Fruit fly (Drosophila melanogaster) whole organism, embryonic: ENCODE measurements around the gene CG8191.

Experiments
- Blimp-1 ChIP-seq: fragments of 200-800 bp; sonication (Bioruptor generic); optimal IDR thresholded peaks from 3 replicates; lab custom pipeline; 2018; ENCODE audit warnings: missing biosample characterization, missing genetic modification characterization, mild to moderate bottlenecking, moderate library complexity, missing genetic modification reagents
- CG11093 ChIP-seq: fragments of 200-800 bp; sonication (Bioruptor generic); IDR thresholded peaks from 3 replicates; pipeline ENCODE4 v1.3.6; 2022; ENCODE audit warnings: missing biosample characterization, missing genetic modification characterization
- CG11247 ChIP-seq: fragments of 200-800 bp; sonication (Bioruptor generic); IDR thresholded peaks from 2 replicates; pipeline ENCODE4 v1.3.6; 2022; ENCODE audit warnings: missing biosample characterization, missing genetic modification characterization
- CG12659 ChIP-seq: fragments of 200-800 bp; sonication (Bioruptor generic); optimal IDR thresholded peaks from 3 replicates; lab custom pipeline; 2017; ENCODE audit warnings: mild to moderate bottlenecking, missing biosample characterization, missing genetic modification reagents, missing genetic modification characterization
- CG13296 ChIP-seq: fragments of 200-800 bp; sonication (Bioruptor generic); optimal IDR thresholded peaks from 3 replicates; lab custom pipeline; 2018; ENCODE audit warnings: missing biosample characterization, mild to moderate bottlenecking, missing genetic modification characterization
- CG13424 ChIP-seq: fragments of 200-800 bp; sonication (Bioruptor generic); optimal IDR thresholded peaks from 2 replicates; lab custom pipeline; 2019; ENCODE audit warnings: missing biosample characterization, mild to moderate bottlenecking, missing genetic modification characterization, moderate library complexity
- CG13624 ChIP-seq: fragments of 200-800 bp; sonication (Bioruptor generic); optimal IDR thresholded peaks from 2 replicates; lab custom pipeline; 2016; ENCODE audit warnings: missing biosample characterization, missing genetic modification characterization
- CG15011 ChIP-seq: fragments of 200-800 bp; sonication (Bioruptor generic); optimal IDR thresholded peaks from 3 replicates; lab custom pipeline; 2018; ENCODE audit warnings: missing biosample characterization, mild to moderate bottlenecking, missing genetic modification characterization
- CG1602 ChIP-seq: fragments of 200-800 bp; sonication (Bioruptor generic); optimal IDR thresholded peaks from 3 replicates; lab custom pipeline; 2016; ENCODE audit warnings: missing biosample characterization, missing genetic modification characterization
- CG17328 ChIP-seq: fragments of 200-800 bp; sonication (Bioruptor generic); IDR thresholded peaks from 2 replicates; pipeline ENCODE4 v1.3.6; 2022; ENCODE audit warnings: missing biosample characterization, missing genetic modification characterization
- CG17612 ChIP-seq: fragments of 200-800 bp; sonication (Bioruptor generic); IDR thresholded peaks from 2 replicates; pipeline ENCODE4 v1.3.6; 2022; ENCODE audit warnings: missing biosample characterization, missing genetic modification characterization
- CG17829 ChIP-seq: fragments of 200-800 bp; optimal IDR thresholded peaks from 2 replicates; lab custom pipeline; 2019; ENCODE audit warnings: missing biosample characterization, mild to moderate bottlenecking, missing genetic modification characterization, moderate library complexity
- CG1792 ChIP-seq: fragments of 200-800 bp; sonication (Bioruptor generic); optimal IDR thresholded peaks from 2 replicates; lab custom pipeline; 2016; ENCODE audit warnings: missing biosample characterization, missing genetic modification characterization
- CG18476 ChIP-seq: fragments of 200-800 bp; sonication (Bioruptor generic); optimal IDR thresholded peaks from 2 replicates; lab custom pipeline; 2016; ENCODE audit warnings: missing biosample characterization, mild to moderate bottlenecking, missing genetic modification characterization
- CG32772 ChIP-seq: fragments of 200-800 bp; sonication (Bioruptor generic); IDR thresholded peaks from 2 replicates; pipeline ENCODE4 v1.3.6; 2022; ENCODE audit warnings: missing biosample characterization, missing genetic modification characterization
- CG34224 ChIP-seq: fragments of 200-800 bp; sonication (Bioruptor generic); IDR thresholded peaks from 3 replicates; pipeline ENCODE4 v1.3.6; 2022; ENCODE audit warnings: missing biosample characterization, missing genetic modification characterization; ENCODE audit not compliant: partially characterized antibody
- CG3995 ChIP-seq: fragments of 200-800 bp; sonication (Bioruptor generic); optimal IDR thresholded peaks from 3 replicates; lab custom pipeline; 2016; ENCODE audit warnings: missing biosample characterization, missing genetic modification characterization
- CG4282 ChIP-seq: fragments of 200-800 bp; sonication (Bioruptor generic); optimal IDR thresholded peaks from 2 replicates; lab custom pipeline; 2016; ENCODE audit warnings: missing biosample characterization, missing genetic modification characterization
- CG4404 ChIP-seq: fragments of 200-800 bp; sonication (Bioruptor generic); IDR thresholded peaks from 2 replicates; pipeline ENCODE4 v1.3.6; 2022; ENCODE audit warnings: missing biosample characterization, missing genetic modification characterization
- CG4730 ChIP-seq: fragments of 200-800 bp; sonication (Bioruptor generic); IDR thresholded peaks from 2 replicates; pipeline ENCODE4 v1.3.6; 2022; ENCODE audit warnings: missing biosample characterization, missing genetic modification characterization
- CG9437 ChIP-seq: fragments of 200-800 bp; sonication (Bioruptor generic); optimal IDR thresholded peaks from 2 replicates; lab custom pipeline; 2018; ENCODE audit warnings: missing biosample characterization, mild to moderate bottlenecking, missing genetic modification characterization
- CkIIα-i1 ChIP-seq: fragments of 200-800 bp; sonication (Bioruptor generic); IDR thresholded peaks from 2 replicates; pipeline ENCODE4 v1.3.6; 2022; ENCODE audit warnings: missing biosample characterization, missing genetic modification characterization
- Dip2 ChIP-seq: fragments of 200-800 bp; sonication (Bioruptor generic); IDR thresholded peaks from 2 replicates; pipeline ENCODE4 v1.3.6; 2022; ENCODE audit warnings: missing biosample characterization, missing genetic modification characterization
- Drgx ChIP-seq: fragments of 200-800 bp; sonication (Bioruptor generic); IDR thresholded peaks from 2 replicates; pipeline ENCODE4 v1.3.6; 2022; ENCODE audit warnings: missing biosample characterization, missing genetic modification characterization
- H2.0 ChIP-seq: fragments of 200-800 bp; sonication (Bioruptor generic); IDR thresholded peaks from 2 replicates; pipeline ENCODE4 v1.3.6; 2022; ENCODE audit warnings: missing biosample characterization, missing genetic modification characterization
- MBD-R2 ChIP-seq: fragments of 200-800 bp; sonication (Bioruptor generic); IDR thresholded peaks from 2 replicates; pipeline ENCODE4 v1.3.6; 2022; ENCODE audit warnings: missing biosample characterization, missing genetic modification characterization
- Meics ChIP-seq: fragments of 200-800 bp; sonication (Bioruptor generic); optimal IDR thresholded peaks from 2 replicates; lab custom pipeline; 2017; ENCODE audit warnings: missing biosample characterization, mild to moderate bottlenecking, missing genetic modification characterization
- Myb ChIP-seq: fragments of 200-800 bp; sonication (Bioruptor generic); optimal IDR thresholded peaks from 2 replicates; lab custom pipeline; 2016; ENCODE audit warnings: missing biosample characterization, missing genetic modification characterization
- Rfx ChIP-seq: fragments of 200-800 bp; sonication (Bioruptor generic); IDR thresholded peaks from 2 replicates; pipeline ENCODE4 v1.3.6; 2022; ENCODE audit warnings: missing biosample characterization, missing genetic modification characterization
- amos ChIP-seq: fragments of 200-800 bp; sonication (Bioruptor generic); IDR thresholded peaks from 2 replicates; pipeline ENCODE4 v1.3.6; 2022; ENCODE audit warnings: missing biosample characterization, missing genetic modification characterization; ENCODE audit not compliant: partially characterized antibody
- aop ChIP-seq: fragments of 200-800 bp; sonication (Bioruptor generic); IDR thresholded peaks from 2 replicates; pipeline ENCODE4 v1.3.6; 2022; ENCODE audit warnings: missing biosample characterization, missing genetic modification characterization
- bbx ChIP-seq: fragments of 200-800 bp; sonication (Bioruptor generic); IDR thresholded peaks from 2 replicates; pipeline ENCODE4 v1.3.6; 2022; ENCODE audit warnings: missing biosample characterization, missing genetic modification characterization; ENCODE audit not compliant: partially characterized antibody
- disco-r ChIP-seq: fragments of 200-800 bp; sonication (Bioruptor generic); optimal IDR thresholded peaks from 2 replicates; lab custom pipeline; 2016; ENCODE audit warnings: missing biosample characterization, missing genetic modification characterization
- esg ChIP-seq: fragments of 200-800 bp; sonication (Bioruptor generic); conservative IDR thresholded peaks from 2 replicates; pipeline ENCODE4 v1.3.6; 2022; ENCODE audit warnings: missing biosample characterization, missing genetic modification characterization
- fd3F ChIP-seq: fragments of 200-800 bp; sonication (Bioruptor generic); optimal IDR thresholded peaks from 2 replicates; lab custom pipeline; 2018; ENCODE audit warnings: missing biosample characterization, mild to moderate bottlenecking, missing genetic modification characterization, moderate library complexity
- gt ChIP-seq: fragments of 200-800 bp; sonication (Bioruptor generic); IDR thresholded peaks from 2 replicates; pipeline ENCODE4 v1.3.6; 2022; ENCODE audit warnings: missing biosample characterization, missing genetic modification characterization
- h ChIP-seq: fragments of >200 bp; optimal IDR thresholded peaks from 2 replicates; lab custom pipeline; 2017
- hkb ChIP-seq, 2 experiments: fragments of 200-800 bp in 1 of 2; fragments of >200 bp in 1 of 2; sonication (Bioruptor generic) in 1 of 2; IDR thresholded peaks in 1 of 2; optimal IDR thresholded peaks in 1 of 2; 2 replicates each; pipeline versions ENCODE4 v1.3.6 to Lab custom; 2017 to 2022; ENCODE audit warnings: missing biosample characterization in 1 of 2, missing genetic modification characterization in 1 of 2
- klu ChIP-seq: fragments of 200-800 bp; sonication (Bioruptor generic); IDR thresholded peaks from 2 replicates; pipeline ENCODE4 v1.3.6; 2022; ENCODE audit warnings: missing biosample characterization, missing genetic modification characterization
- kni ChIP-seq: fragments of 200-800 bp; sonication (Bioruptor generic); optimal IDR thresholded peaks from 3 replicates; lab custom pipeline; 2017; ENCODE audit warnings: mild to moderate bottlenecking, missing biosample characterization, missing genetic modification reagents, missing genetic modification characterization
- pzg ChIP-seq: fragments of 200-800 bp; sonication (Bioruptor generic); optimal IDR thresholded peaks from 3 replicates; lab custom pipeline; 2018; ENCODE audit warnings: missing biosample characterization, mild to moderate bottlenecking, missing genetic modification characterization, moderate library complexity
- rib ChIP-seq: fragments of 200-800 bp; sonication (Bioruptor generic); IDR thresholded peaks from 2 replicates; pipeline ENCODE4 v1.3.6; 2022; ENCODE audit warnings: missing biosample characterization, missing genetic modification characterization
- seq ChIP-seq: fragments of 200-800 bp; sonication (Bioruptor generic); IDR thresholded peaks from 2 replicates; pipeline ENCODE4 v1.3.6; 2022; ENCODE audit warnings: missing biosample characterization, missing genetic modification characterization
- slou ChIP-seq: fragments of 200-800 bp; sonication (Bioruptor generic); optimal IDR thresholded peaks from 3 replicates; lab custom pipeline; 2016; ENCODE audit warnings: missing biosample characterization, missing genetic modification characterization
- tx ChIP-seq: fragments of 200-800 bp; sonication (Bioruptor generic); optimal IDR thresholded peaks from 2 replicates; lab custom pipeline; 2016; ENCODE audit warnings: missing biosample characterization, missing genetic modification characterization
- usp ChIP-seq: fragments of >200 bp; optimal IDR thresholded peaks from 2 replicates; lab custom pipeline; 2017; ENCODE audit warnings: missing biosample characterization, missing genetic modification characterization
- zen2 ChIP-seq: fragments of 200-800 bp; sonication (Bioruptor generic); IDR thresholded peaks from 3 replicates; pipeline ENCODE4 v1.3.6; 2022; ENCODE audit warnings: missing biosample characterization, missing genetic modification characterization; ENCODE audit not compliant: partially characterized antibody
- zfh2 ChIP-seq: fragments of 200-800 bp; sonication (Bioruptor generic); optimal IDR thresholded peaks from 2 replicates; lab custom pipeline; 2016; ENCODE audit warnings: missing biosample characterization, missing genetic modification characterization

CG8191 gene

DNA sequence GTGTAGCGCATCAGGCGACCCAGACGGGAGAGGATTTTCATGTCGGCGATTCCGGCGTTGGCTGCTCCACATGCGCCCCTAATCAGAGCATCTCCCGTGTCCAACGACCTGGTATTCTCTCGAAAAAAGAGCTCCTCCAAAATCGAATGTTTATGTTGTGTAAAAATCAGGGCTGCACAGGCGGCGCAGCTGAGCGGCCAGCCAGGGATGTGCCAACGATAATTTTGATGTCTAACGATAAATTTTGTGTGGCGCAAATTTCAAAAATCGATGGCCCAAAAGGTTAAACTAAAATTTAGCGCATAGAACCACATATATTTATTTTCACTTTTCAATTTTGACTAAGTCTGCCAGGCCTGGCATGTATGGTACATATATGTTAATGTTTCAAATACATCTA, 30.9 kb upstream of the CG8191 start, which contains the start of gene CG9240 (continued):
- TF ChIP-seq CG15011 (no peak), h (lab: Kevin White, UChicago) (no peak), CG4404 (GFP tag; lab: Robert Waterston, UW) (no peak), slou (no peak), CG13424 (tag; lab: Kevin White, UChicago) (no peak), disco-r (GFP tag; lab: Kevin White, UChicago) (no peak), pzg (GFP tag; lab: Kevin White, UChicago) (peak; percentile 69), seq (GFP tag; lab: Robert Waterston, UW) (no peak), CG32772 (GFP tag; lab: Robert Waterston, UW) (no peak), CG13624 (no peak), CG9437 (GFP tag; lab: Kevin White, UChicago) (no peak), klu (GFP tag; lab: Robert Waterston, UW) (no peak), CG17612 (GFP tag; lab: Robert Waterston, UW) (no peak), CG18476 (GFP tag; lab: Kevin White, UChicago) (no peak), Blimp-1 (GFP tag; lab: Kevin White, UChicago) (no peak), bbx (GFP tag; lab: Robert Waterston, UW) (no peak), CG34224 (GFP tag; lab: Robert Waterston, UW) (no peak), Meics (GFP tag; lab: Kevin White, UChicago) (no peak), CG17328 (no peak), H2.0 (GFP tag; lab: Robert Waterston, UW) (no peak), gt (GFP tag; lab: Robert Waterston, UW) (no peak), usp (no peak), Myb (GFP tag; lab: Kevin White, UChicago) (no peak), CkIIα-i1 (GFP tag; lab: Robert Waterston, UW) (no peak), aop (GFP tag; lab: Robert Waterston, UW) (no peak), CG13296 (GFP tag; lab: Kevin White, UChicago) (no peak), Drgx (GFP tag; lab: Robert Waterston, UW) (no peak), rib (GFP tag; lab: Robert Waterston, UW) (no peak), tx (GFP tag; lab: Kevin White, UChicago) (no peak), CG3995 (GFP tag; lab: Kevin White, UChicago) (peak; percentile 28), kni (GFP tag; lab: Kevin White, UChicago) (no peak), CG4730 (GFP tag; lab: Robert Waterston, UW) (no peak), zen2 (GFP tag; lab: Robert Waterston, UW) (no peak), CG11093 (GFP tag; lab: Robert Waterston, UW) (no peak), MBD-R2 (GFP tag; lab: Robert Waterston, UW) (peak; percentile 87), zfh2 (GFP tag; lab: Kevin White, UChicago) (no peak), CG11247 (GFP tag; lab: Robert Waterston, UW) (no peak), fd3F (GFP tag; lab: Kevin White, UChicago) (no peak), Rfx (GFP tag; lab: Robert Waterston, UW) (no peak), CG1602 (no peak), Dip2 (no peak), amos (GFP tag; lab: Robert Waterston, UW) (peak; percentile 28; the same call in 1 of the 2 replicates), CG4282 (GFP tag; lab: Kevin White, UChicago) (no peak), esg (no peak), CG1792 (GFP tag; lab: Kevin White, UChicago) (no peak), CG12659 (GFP tag; lab: Kevin White, UChicago) (peak; percentile 6), CG17829 (peak; percentile 18), hkb (optimal IDR thresholded peaks at IDR 0.05; lab: Kevin White, UChicago) (no peak), hkb (GFP tag; IDR thresholded peaks at IDR 0.05; lab: Robert Waterston, UW) (no peak)
